Worm (Caenorhabditis elegans): Measurements from ENCODE around the gene scl-11.

The scl-11 gene

ce11 chrIV:13035302-13035701 is 15.9 kb upstream of the scl-11 start:
- TF ChIP-seq lin-38 (GFP tag; IDR thresholded peaks at IDR 0.05) (0 out of 2 replicates have a peak, but pooled peaks have one; percentile 22), dmd-8 (GFP tag; IDR thresholded peaks at IDR 0.05) (peak; percentile 19; the same call in 1 of the 2 replicates), nhr-111 (GFP tag; optimal IDR thresholded peaks at IDR 0.05) (peak; percentile 40), spr-3 (GFP tag; optimal IDR thresholded peaks at IDR 0.05) (peak; percentile 44), F44E2.7 (GFP tag; IDR thresholded peaks at IDR 0.05) (0 out of 2 replicates have a peak, but pooled peaks have one; percentile 41), ces-1 (GFP tag; optimal IDR thresholded peaks at IDR 0.05) (no peak), Y105C5A.15 (GFP tag; IDR thresholded peaks at IDR 0.05) (peak; percentile 7; the same call in 1 of the 2 replicates), nhr-10 (tag; optimal IDR thresholded peaks at IDR 0.05) (no peak)

DNA sequence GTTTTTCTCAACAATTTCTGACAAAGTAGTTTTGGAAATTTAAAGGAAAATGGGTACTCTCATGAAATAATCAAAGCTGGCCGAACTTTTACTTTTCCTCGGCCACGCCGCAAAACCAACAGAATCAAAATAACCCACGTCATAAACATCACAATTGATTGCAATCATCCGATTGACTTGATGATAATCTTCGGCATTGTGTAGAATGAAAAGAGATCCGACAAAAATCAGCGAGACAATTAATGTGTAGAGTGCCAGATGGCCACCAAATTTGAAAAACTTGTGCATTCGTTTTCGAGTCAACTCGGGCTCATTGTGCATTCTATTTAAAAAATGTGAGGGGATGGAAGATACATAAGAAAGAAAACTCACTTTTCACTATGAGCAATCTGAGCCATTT is 14.3 kb upstream of the scl-11 start:
- TF ChIP-seq nhr-76 (tag; optimal IDR thresholded peaks at IDR 0.05) (no peak), ctbp-1 (GFP tag; IDR thresholded peaks at IDR 0.05) (no peak), nhr-25 (tag; optimal IDR thresholded peaks at IDR 0.05; ENCODE audit: borderline replicate concordance, insufficient read depth) (no peak), nhr-42 (GFP tag; IDR thresholded peaks at IDR 0.05) (no peak), spr-1 (tag; optimal IDR thresholded peaks at IDR 0.05) (no peak), skn-1 (tag; optimal IDR thresholded peaks at IDR 0.05) (no peak), zag-1 (tag; optimal IDR thresholded peaks at IDR 0.05) (no peak), ZK337.2 (GFP tag; IDR thresholded peaks at IDR 0.05) (no peak), zip-11 (GFP tag; IDR thresholded peaks at IDR 0.05) (no peak), lin-15B (tag; optimal IDR thresholded peaks at IDR 0.05) (no peak), Y75B8A.6 (GFP tag; IDR thresholded peaks at IDR 0.05) (no peak), mdt-29 (GFP tag; IDR thresholded peaks at IDR 0.05) (no peak), dmd-9 (GFP tag; IDR thresholded peaks at IDR 0.05) (no peak), egl-27 (tag; optimal IDR thresholded peaks at IDR 0.05) (no peak), snpc-1.2 (GFP tag; IDR thresholded peaks at IDR 0.05) (no peak), lsy-2 (tag; optimal IDR thresholded peaks at IDR 0.05) (no peak), saeg-2 (GFP tag; IDR thresholded peaks at IDR 0.05) (no peak), R02D3.7 (tag; optimal IDR thresholded peaks at IDR 0.05) (no peak), lim-7 (GFP tag; IDR thresholded peaks at IDR 0.05) (no peak), F37D6.2 (tag; optimal IDR thresholded peaks at IDR 0.05) (no peak)

- no peak for TF ChIP-seq ceh-82 (tag; optimal IDR thresholded peaks at IDR 0.05)
- no peak for TF ChIP-seq unc-39 (tag; optimal IDR thresholded peaks at IDR 0.05)
- TF ChIP-seq Y48G9A.11 (GFP tag; IDR thresholded peaks at IDR 0.05) = no peak
- peak; percentile 14 for TF ChIP-seq aha-1 (tag)
- no peak for TF ChIP-seq nhr-41 (GFP tag; IDR thresholded peaks at IDR 0.05)
- no peak for TF ChIP-seq duxl-1 (tag; optimal IDR thresholded peaks at IDR 0.05; ENCODE audit: poor library complexity)
- TF ChIP-seq ctbp-1 (GFP tag; IDR thresholded peaks at IDR 0.05) = no peak
- TF ChIP-seq nhr-25 (tag; optimal IDR thresholded peaks at IDR 0.05; ENCODE audit: borderline replicate concordance, insufficient read depth) = no peak
Observed at ce11 chrIV:13038888-13039287, 12.3 kb upstream of the scl-11 start, which contains the start of gene F49E11.2. Gene F49E11.2, minus strand, starts transcription at chrIV:13038988.

DNA sequence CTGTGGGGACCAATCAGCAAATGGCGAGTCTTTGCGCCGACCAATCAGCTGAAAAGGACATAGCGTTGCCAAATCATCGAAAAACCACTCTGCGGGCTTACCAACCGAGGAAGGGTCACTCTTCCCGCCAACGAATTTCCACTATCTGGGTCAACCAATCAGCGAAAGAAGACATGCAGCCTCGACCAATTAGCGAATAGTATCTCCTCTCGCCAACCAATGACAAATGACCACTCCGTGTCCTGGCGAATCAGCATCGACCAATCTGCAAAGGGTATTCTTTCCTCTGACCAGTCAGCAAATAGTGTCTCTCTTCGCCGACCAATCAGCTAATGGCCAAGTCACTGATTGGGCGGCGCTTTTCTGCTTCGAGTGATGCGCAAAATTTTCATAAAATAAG is 9.7 kb upstream of the scl-11 start:
- TF ChIP-seq vab-7 (GFP tag; IDR thresholded peaks at IDR 0.05) (no peak), snpc-4 (tag; optimal IDR thresholded peaks at IDR 0.05) (no peak), madf-5 (GFP tag; IDR thresholded peaks at IDR 0.05) (no peak), mes-2 (tag; optimal IDR thresholded peaks at IDR 0.05; ENCODE audit: poor library complexity, severe bottlenecking) (no peak), hlh-11 (tag; optimal IDR thresholded peaks at IDR 0.05) (no peak), sdz-12 (GFP tag; optimal IDR thresholded peaks at IDR 0.05) (no peak), jun-1 (tag; optimal IDR thresholded peaks at IDR 0.05) (no peak), F44E2.7 (GFP tag; IDR thresholded peaks at IDR 0.05) (no peak)
